Worm (Caenorhabditis elegans) whole organism, early embryonic: ENCODE data around the gene jamp-1.

Source experiments
- B0310.2 ChIP-seq: sonication (generic microtip); optimal IDR thresholded peaks from 2 replicates; lab custom pipeline; 2016; ENCODE audit warnings: mild to moderate bottlenecking, missing genetic modification characterization, missing compliant biosample characterization
- ama-1 ChIP-seq: fragments of 150-350 bp; optimal IDR thresholded peaks from 2 replicates; lab custom pipeline; 2014
- ceh-36 ChIP-seq: sonication (generic microtip); optimal IDR thresholded peaks from 2 replicates; lab custom pipeline; 2016; ENCODE audit warnings: missing genetic modification characterization, inconsistent platforms, missing compliant biosample characterization
- hmg-4 ChIP-seq: fragments of 200-800 bp; sonication (Bioruptor generic); optimal IDR thresholded peaks from 2 replicates; lab custom pipeline; 2018; ENCODE audit warnings: mild to moderate bottlenecking, missing genetic modification characterization, missing compliant biosample characterization
- scrt-1 ChIP-seq: fragments of 200-800 bp; sonication (Bioruptor generic); IDR thresholded peaks from 2 replicates; pipeline ENCODE4 v1.3.6; 2022; ENCODE audit warnings: missing genetic modification characterization, missing compliant biosample characterization
- tbx-11 ChIP-seq: fragments of 200-800 bp; sonication (Bioruptor generic); IDR thresholded peaks from 2 replicates; pipeline ENCODE4 v1.3.6; 2022; ENCODE audit warnings: missing genetic modification characterization, missing compliant biosample characterization
- tra-4 ChIP-seq: sonication (generic microtip); optimal IDR thresholded peaks from 2 replicates; lab custom pipeline; 2017; ENCODE audit warnings: missing genetic modification characterization, missing compliant biosample characterization

DNA sequence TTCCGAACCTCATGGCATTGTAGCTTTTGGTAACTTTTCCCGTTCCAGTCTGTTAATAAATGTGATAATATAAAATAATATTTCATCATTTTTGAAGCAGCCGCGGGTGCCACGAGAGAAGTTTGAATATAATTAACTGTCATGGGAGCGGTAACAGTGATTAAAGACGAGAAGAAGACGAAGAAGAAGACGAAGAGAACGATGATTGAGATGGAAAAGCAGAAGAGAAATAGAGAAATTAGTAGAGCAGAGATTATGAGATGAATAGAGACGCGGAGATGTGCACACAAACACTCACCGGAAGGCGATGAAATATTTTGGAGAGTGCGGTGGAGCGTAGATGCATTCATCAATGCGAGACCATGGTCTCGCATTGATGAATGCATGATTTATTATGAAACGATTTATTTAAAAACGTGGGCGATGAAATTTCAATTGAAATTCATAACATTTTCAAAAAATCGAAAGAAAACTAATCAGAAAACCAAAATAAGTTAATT lies 2.2 kb upstream of the jamp-1 start, which contains the start of gene seip-1:
- TF ChIP-seq B0310.2 (tag; lab: Kevin White, UChicago) (no peak), tra-4 (no peak), ama-1 (lab: Kevin White, UChicago) (no peak), tbx-11 (GFP tag; lab: Robert Waterston, UW) (no peak), scrt-1 (GFP tag; lab: Robert Waterston, UW) (no peak), ceh-36 (tag; lab: Kevin White, UChicago) (no peak), hmg-4 (GFP tag; lab: Kevin White, UChicago) (no peak)
